Fruit fly (Drosophila melanogaster): Measurements from ENCODE around the gene CG5399.
A peak's percentile ranks its signal among the peaks of the same experiment; 100 is the strongest.

Gene CG5399

DNA sequence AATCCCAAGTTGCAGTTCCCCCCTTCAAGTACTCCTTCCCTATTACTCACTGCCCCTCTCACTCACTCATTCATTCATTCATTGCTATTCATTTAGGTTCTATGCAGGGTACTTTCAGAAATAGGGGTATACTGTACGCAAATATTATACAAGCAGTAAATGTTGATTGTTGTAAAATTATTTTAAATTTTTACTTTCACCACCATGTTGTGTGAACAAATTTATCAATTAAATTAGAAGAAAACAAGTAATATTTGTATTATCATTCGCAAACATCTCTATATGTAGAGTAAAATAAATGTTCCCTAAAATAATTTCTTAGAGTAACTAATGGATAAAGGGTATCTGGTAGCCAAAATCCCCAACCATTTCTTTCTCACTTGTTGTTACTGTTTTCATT, 44.8 kb upstream of the CG5399 start (continued):
- no peak for TF ChIP-seq fd85E (GFP tag; optimal IDR thresholded peaks at IDR 0.05)
- TF ChIP-seq CG6808 (GFP tag; optimal IDR thresholded peaks at IDR 0.05), result peak; percentile 55
- no peak for TF ChIP-seq Blimp-1 (GFP tag; optimal IDR thresholded peaks at IDR 0.05)
- TF ChIP-seq Hr4 (GFP tag; optimal IDR thresholded peaks at IDR 0.05), result peak; percentile 49
- TF ChIP-seq CG6854 (GFP tag; optimal IDR thresholded peaks at IDR 0.05), result no peak
- TF ChIP-seq Smox (GFP tag; optimal IDR thresholded peaks at IDR 0.05), result peak; percentile 21
- peak; percentile 62 for TF ChIP-seq fd59A (GFP tag; optimal IDR thresholded peaks at IDR 0.05)
- TF ChIP-seq Ets96B (tag; optimal IDR thresholded peaks at IDR 0.05), result peak; percentile 64
- peak; percentile 52 for TF ChIP-seq CG32006 (GFP tag; optimal IDR thresholded peaks at IDR 0.05)
- no peak for TF ChIP-seq Sox15 (GFP tag; optimal IDR thresholded peaks at IDR 0.05)
- TF ChIP-seq Sox14 (GFP tag; optimal IDR thresholded peaks at IDR 0.05), result peak; percentile 55
- no peak for TF ChIP-seq CG11294 (GFP tag; IDR thresholded peaks at IDR 0.05)
- no peak for TF ChIP-seq CG11902 (GFP tag; optimal IDR thresholded peaks at IDR 0.05)
- TF ChIP-seq pdm3 (GFP tag; optimal IDR thresholded peaks at IDR 0.05), result peak; percentile 45
- TF ChIP-seq CG31627 (GFP tag; optimal IDR thresholded peaks at IDR 0.05), result peak; percentile 18
- peak; percentile 52 for TF ChIP-seq achi (GFP tag; optimal IDR thresholded peaks at IDR 0.05)
- no peak for TF ChIP-seq CG7368 (GFP tag; optimal IDR thresholded peaks at IDR 0.05)
- TF ChIP-seq vri (GFP tag; optimal IDR thresholded peaks at IDR 0.05), result no peak
- TF ChIP-seq net (GFP tag; optimal IDR thresholded peaks at IDR 0.05), result peak; percentile 9
- peak; percentile 50 for TF ChIP-seq CG15336 (GFP tag; IDR thresholded peaks at IDR 0.05)
- peak; percentile 28 for TF ChIP-seq CG8632 (GFP tag; optimal IDR thresholded peaks at IDR 0.05)
- peak; percentile 31 for TF ChIP-seq Met (GFP tag; optimal IDR thresholded peaks at IDR 0.05)
- peak; percentile 24 for TF ChIP-seq topi (GFP tag; optimal IDR thresholded peaks at IDR 0.05)
- peak; percentile 7 for TF ChIP-seq CG34406 (GFP tag; optimal IDR thresholded peaks at IDR 0.05)

dm6 chr3R:15650669-15651068, 44.4 kb upstream of the CG5399 start:
- TF ChIP-seq CG8119 (GFP tag; IDR thresholded peaks at IDR 0.05), result 0 out of 3 replicates have a peak, but pooled peaks have one; percentile 2
- TF ChIP-seq cyc (GFP tag; optimal IDR thresholded peaks at IDR 0.05), result no peak

DNA sequence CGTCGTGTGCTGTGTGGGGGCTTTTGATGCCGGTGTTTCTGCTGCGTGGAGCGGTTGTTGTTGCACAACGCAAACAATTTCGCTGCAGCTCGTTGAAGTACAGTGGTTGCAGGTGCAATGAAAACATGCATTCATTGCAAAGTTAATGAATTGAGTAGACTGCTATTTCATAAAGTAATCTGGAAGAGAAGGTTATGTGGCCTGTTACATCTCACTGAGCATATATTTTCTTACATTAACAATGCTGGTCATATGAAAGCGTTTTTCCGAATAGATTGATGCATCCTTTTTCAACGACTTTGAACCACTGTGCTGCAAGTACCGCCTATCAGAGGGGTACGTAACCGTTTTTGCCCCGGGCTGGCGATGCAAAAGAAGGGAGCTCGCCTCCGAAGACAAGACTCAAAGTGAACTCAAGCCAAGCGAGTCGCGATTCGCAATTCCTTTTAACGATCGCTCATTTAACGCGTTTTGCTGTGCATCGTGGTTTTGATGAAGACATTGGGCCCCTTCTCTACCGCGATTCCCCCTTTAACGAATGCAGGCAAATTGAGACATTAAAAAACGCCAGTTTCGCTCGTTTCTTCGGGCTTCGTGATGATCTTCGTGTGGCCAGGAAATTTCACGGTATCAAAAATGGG, 43.2 kb upstream of the CG5399 start:
- TF ChIP-seq dsx (GFP tag; optimal IDR thresholded peaks at IDR 0.05; ENCODE audit: poor library complexity, severe bottlenecking) (peak; percentile 97), Sox102F (GFP tag; optimal IDR thresholded peaks at IDR 0.05) (peak; percentile 96), cyc (GFP tag; optimal IDR thresholded peaks at IDR 0.05) (peak; percentile 98), CG32006 (GFP tag; optimal IDR thresholded peaks at IDR 0.05) (peak; percentile 96), CG9139 (GFP tag; optimal IDR thresholded peaks at IDR 0.05) (peak; percentile 86), Hr4 (GFP tag; optimal IDR thresholded peaks at IDR 0.05) (peak; percentile 96), CG10631 (GFP tag; optimal IDR thresholded peaks at IDR 0.05) (peak; percentile 97), salr (GFP tag; optimal IDR thresholded peaks at IDR 0.05) (peak; percentile 92 to 94), CG11762 (GFP tag; optimal IDR thresholded peaks at IDR 0.05; ENCODE audit: insufficient read depth) (peak; percentile 98), vri (GFP tag; optimal IDR thresholded peaks at IDR 0.05) (peak; percentile 93), CG6276 (GFP tag; optimal IDR thresholded peaks at IDR 0.05) (peak; percentile 96), Blimp-1 (GFP tag; optimal IDR thresholded peaks at IDR 0.05) (peak; percentile 80), svp (GFP tag) (peak; percentile 100), CG3919 (GFP tag; optimal IDR thresholded peaks at IDR 0.05) (peak; percentile 99), achi (GFP tag; optimal IDR thresholded peaks at IDR 0.05) (peak; percentile 96), CG31627 (GFP tag; optimal IDR thresholded peaks at IDR 0.05) (peak; percentile 95), dac (GFP tag; optimal IDR thresholded peaks at IDR 0.05) (peak; percentile 94), CG8319 (GFP tag; optimal IDR thresholded peaks at IDR 0.05) (peak; percentile 98), Ets21C (GFP tag; optimal IDR thresholded peaks at IDR 0.05) (peak; percentile 95), topi (GFP tag; optimal IDR thresholded peaks at IDR 0.05) (peak; percentile 98), Met (GFP tag; optimal IDR thresholded peaks at IDR 0.05) (peak; percentile 96), OdsH (GFP tag; optimal IDR thresholded peaks at IDR 0.05) (peak; percentile 95), fkh (GFP tag; optimal IDR thresholded peaks at IDR 0.05) (peak; percentile 1), Hr39 (GFP tag; optimal IDR thresholded peaks at IDR 0.05) (peak; percentile 96), Hr38 (GFP tag; optimal IDR thresholded peaks at IDR 0.05) (peak; percentile 49), CG6808 (GFP tag; optimal IDR thresholded peaks at IDR 0.05) (peak; percentile 96), ss (GFP tag; optimal IDR thresholded peaks at IDR 0.05) (peak; percentile 93 to 96), Sox14 (GFP tag; optimal IDR thresholded peaks at IDR 0.05) (peak; percentile 98), CG11902 (GFP tag; optimal IDR thresholded peaks at IDR 0.05) (peak; percentile 96), CG4318 (GFP tag; optimal IDR thresholded peaks at IDR 0.05) (peak; percentile 96), fd59A (GFP tag; optimal IDR thresholded peaks at IDR 0.05) (peak; percentile 95), CG15336 (GFP tag; IDR thresholded peaks at IDR 0.05) (peak; percentile 96), CG6163 (GFP tag; IDR thresholded peaks at IDR 0.05) (peak; percentile 99), Ets96B (tag; optimal IDR thresholded peaks at IDR 0.05) (peak; percentile 99)
